Fruit fly (Drosophila melanogaster) whole organism, embryonic: ENCODE measurements around the gene OtopLc.
A peak's percentile ranks its signal among the peaks of the same experiment; 100 is the strongest.

Experiments used
- Atf3 ChIP-seq: fragments of 200-800 bp; sonication (Bioruptor generic); optimal IDR thresholded peaks from 3 replicates; lab custom pipeline; 2016; ENCODE audit warnings: missing biosample characterization, missing genetic modification characterization
- CG10543 ChIP-seq: fragments of 200-800 bp; sonication (Bioruptor generic); optimal IDR thresholded peaks from 3 replicates; lab custom pipeline; 2017; ENCODE audit warnings: missing biosample characterization, mild to moderate bottlenecking, missing genetic modification characterization, moderate library complexity
- CG12219 ChIP-seq: fragments of 200-800 bp; sonication (Bioruptor generic); optimal IDR thresholded peaks from 3 replicates; lab custom pipeline; 2018; ENCODE audit warnings: missing biosample characterization, mild to moderate bottlenecking, missing genetic modification characterization
- CG12942 ChIP-seq: fragments of 200-800 bp; sonication (Bioruptor generic); optimal IDR thresholded peaks from 3 replicates; lab custom pipeline; 2016; ENCODE audit warnings: missing biosample characterization, missing genetic modification characterization
- CG17912 ChIP-seq: fragments of 200-800 bp; sonication (Bioruptor generic); optimal IDR thresholded peaks from 2 replicates; lab custom pipeline; 2018; ENCODE audit warnings: missing biosample characterization, mild to moderate bottlenecking, missing genetic modification characterization
- CG18599 ChIP-seq: fragments of 200-800 bp; sonication (Bioruptor generic); optimal IDR thresholded peaks from 3 replicates; lab custom pipeline; 2017; ENCODE audit warnings: missing biosample characterization, missing genetic modification characterization, mild to moderate bottlenecking, moderate library complexity, missing genetic modification reagents
- CG2120 ChIP-seq: fragments of 200-800 bp; sonication (Bioruptor generic); optimal IDR thresholded peaks from 3 replicates; lab custom pipeline; 2016; ENCODE audit warnings: missing biosample characterization, missing genetic modification characterization
- CG2889 ChIP-seq: fragments of 200-800 bp; sonication (Bioruptor generic); IDR thresholded peaks from 3 replicates; pipeline ENCODE4 v1.3.6; 2022; ENCODE audit warnings: missing biosample characterization, missing genetic modification characterization
- CG34224 ChIP-seq: fragments of 200-800 bp; sonication (Bioruptor generic); IDR thresholded peaks from 3 replicates; pipeline ENCODE4 v1.3.6; 2022; ENCODE audit warnings: missing biosample characterization, missing genetic modification characterization; ENCODE audit not compliant: partially characterized antibody
- CG4328 ChIP-seq: fragments of 200-800 bp; sonication (Bioruptor generic); optimal IDR thresholded peaks from 3 replicates; lab custom pipeline; 2017; ENCODE audit warnings: missing biosample characterization, missing genetic modification reagents, missing genetic modification characterization
- CG6175 ChIP-seq: fragments of 200-800 bp; sonication (Bioruptor generic); IDR thresholded peaks from 3 replicates; pipeline ENCODE4 v1.3.6; 2022; ENCODE audit warnings: missing biosample characterization, missing genetic modification characterization
- CG6272 ChIP-seq: fragments of 200-800 bp; sonication (Bioruptor generic); IDR thresholded peaks from 2 replicates; pipeline ENCODE4 v1.3.6; 2022; ENCODE audit warnings: missing biosample characterization, missing genetic modification characterization
- CG6791 ChIP-seq: fragments of 200-800 bp; sonication (Bioruptor generic); IDR thresholded peaks from 3 replicates; pipeline ENCODE4 v1.3.6; 2022; ENCODE audit warnings: missing biosample characterization, missing genetic modification characterization; ENCODE audit not compliant: partially characterized antibody
- CG8089 ChIP-seq: fragments of 200-800 bp; sonication (Bioruptor generic); optimal IDR thresholded peaks from 3 replicates; lab custom pipeline; 2016; ENCODE audit warnings: missing biosample characterization, missing genetic modification characterization
- CG9727 ChIP-seq: fragments of 200-800 bp; sonication (Bioruptor generic); optimal IDR thresholded peaks from 3 replicates; lab custom pipeline; 2017; ENCODE audit warnings: missing biosample characterization, mild to moderate bottlenecking, missing genetic modification characterization
- CHES-1-like ChIP-seq: fragments of 200-800 bp; sonication (Bioruptor generic); optimal IDR thresholded peaks from 2 replicates; lab custom pipeline; 2016; ENCODE audit warnings: missing biosample characterization, missing genetic modification characterization
- D19A ChIP-seq: fragments of 200-800 bp; optimal IDR thresholded peaks from 3 replicates; lab custom pipeline; 2019; ENCODE audit warnings: missing biosample characterization, mild to moderate bottlenecking, missing genetic modification characterization, moderate library complexity
- Dbx ChIP-seq: fragments of 200-800 bp; sonication (Bioruptor generic); IDR thresholded peaks from 3 replicates; pipeline ENCODE4 v1.3.6; 2022; ENCODE audit warnings: missing biosample characterization, missing genetic modification characterization
- Dll ChIP-seq: fragments of 200-800 bp; sonication (Bioruptor generic); IDR thresholded peaks from 4 replicates; pipeline ENCODE4 v1.3.6; 2022; ENCODE audit warnings: missing biosample characterization, missing genetic modification characterization; ENCODE audit not compliant: partially characterized antibody
- Ets65A ChIP-seq: fragments of 200-800 bp; sonication (Bioruptor generic); peaks from one replicate; lab custom pipeline; 2016; ENCODE audit warnings: missing biosample characterization, missing genetic modification characterization
- Opbp ChIP-seq: fragments of 200-800 bp; sonication (Bioruptor generic); IDR thresholded peaks from 3 replicates; pipeline ENCODE4 v1.3.6; 2022; ENCODE audit warnings: missing biosample characterization, missing genetic modification characterization; ENCODE audit not compliant: partially characterized antibody
- Pdp1 ChIP-seq, 2 experiments: fragments of 200-800 bp; sonication (Bioruptor generic); optimal IDR thresholded peaks; 3 replicates each; lab custom pipeline; 2016; ENCODE audit warnings: missing biosample characterization in 2 of 2, missing genetic modification characterization in 2 of 2, mild to moderate bottlenecking in 1 of 2, moderate library complexity in 1 of 2
- Six4 ChIP-seq: fragments of 200-800 bp; sonication (Bioruptor generic); optimal IDR thresholded peaks from 2 replicates; lab custom pipeline; 2016; ENCODE audit warnings: missing biosample characterization, missing genetic modification characterization
- Stat92E ChIP-seq, 3 experiments: fragments of >200 bp in 2 of 3; fragments of 200-800 bp in 1 of 3; sonication (Bioruptor generic) in 1 of 3; optimal IDR thresholded peaks; 2 replicates each; lab custom pipeline; 2017 to 2019; ENCODE audit warnings: missing biosample characterization in 3 of 3, missing genetic modification characterization in 3 of 3, mild to moderate bottlenecking in 1 of 3, moderate library complexity in 1 of 3
- Xbp1 ChIP-seq: fragments of 200-800 bp; sonication (Bioruptor generic); optimal IDR thresholded peaks from 3 replicates; lab custom pipeline; 2016; ENCODE audit warnings: missing biosample characterization, mild to moderate bottlenecking, missing genetic modification characterization
- bowl ChIP-seq: fragments of 200-800 bp; sonication (Bioruptor generic); IDR thresholded peaks from 2 replicates; pipeline ENCODE4 v1.3.6; 2022; ENCODE audit warnings: missing biosample characterization, missing genetic modification characterization
- cas ChIP-seq: fragments of 200-800 bp; sonication (Bioruptor generic); IDR thresholded peaks from 2 replicates; pipeline ENCODE4 v1.3.6; 2022; ENCODE audit warnings: missing biosample characterization, missing genetic modification characterization
- caup ChIP-seq: fragments of 200-800 bp; sonication (Bioruptor generic); optimal IDR thresholded peaks from 3 replicates; lab custom pipeline; 2017; ENCODE audit warnings: missing biosample characterization, mild to moderate bottlenecking, missing genetic modification characterization, moderate library complexity; ENCODE audit not compliant: severe bottlenecking
- danr ChIP-seq: fragments of 200-800 bp; sonication (Bioruptor generic); IDR thresholded peaks from 2 replicates; pipeline ENCODE4 v1.3.6; 2022; ENCODE audit warnings: missing biosample characterization, missing genetic modification characterization
- inv ChIP-seq: fragments of 200-800 bp; sonication (Bioruptor generic); IDR thresholded peaks from 2 replicates; pipeline ENCODE4 v1.3.6; 2022; ENCODE audit warnings: missing biosample characterization, missing genetic modification characterization; ENCODE audit not compliant: partially characterized antibody
- jing ChIP-seq: fragments of 200-800 bp; sonication (Bioruptor generic); optimal IDR thresholded peaks from 2 replicates; lab custom pipeline; 2018; ENCODE audit warnings: missing biosample characterization, mild to moderate bottlenecking, missing genetic modification characterization
- ken ChIP-seq: fragments of 200-800 bp; sonication (Bioruptor generic); IDR thresholded peaks from 3 replicates; pipeline ENCODE4 v1.3.6; 2022; ENCODE audit warnings: missing biosample characterization, missing genetic modification characterization
- lola ChIP-seq, 3 experiments: fragments of >200 bp in 2 of 3; fragments of 200-800 bp in 1 of 3; sonication (Bioruptor generic) in 1 of 3; optimal IDR thresholded peaks; 2 replicates each; lab custom pipeline; 2017 to 2019; ENCODE audit warnings: missing biosample characterization in 3 of 3, missing genetic modification characterization in 3 of 3, mild to moderate bottlenecking in 1 of 3, moderate library complexity in 1 of 3
- lov ChIP-seq, 2 experiments: fragments of 200-800 bp in 1 of 2; fragments of >200 bp in 1 of 2; sonication (Bioruptor generic) in 1 of 2; IDR thresholded peaks in 1 of 2; optimal IDR thresholded peaks in 1 of 2; 2 replicates in 1 of 2; 3 replicates in 1 of 2; pipeline versions ENCODE4 v1.3.6 to Lab custom; 2017 to 2022; ENCODE audit warnings: missing biosample characterization in 1 of 2, missing genetic modification characterization in 1 of 2
- mld ChIP-seq: fragments of 200-800 bp; sonication (Bioruptor generic); IDR thresholded peaks from 3 replicates; pipeline ENCODE4 v1.3.6; 2022; ENCODE audit warnings: missing biosample characterization, missing genetic modification characterization; ENCODE audit not compliant: partially characterized antibody
- oc ChIP-seq: fragments of 200-800 bp; sonication (Bioruptor generic); optimal IDR thresholded peaks from 2 replicates; lab custom pipeline; 2018; ENCODE audit warnings: missing biosample characterization, mild to moderate bottlenecking, missing genetic modification characterization, moderate library complexity
- odd ChIP-seq: fragments of 200-800 bp; sonication (Bioruptor generic); optimal IDR thresholded peaks from 2 replicates; lab custom pipeline; 2017; ENCODE audit warnings: missing biosample characterization, mild to moderate bottlenecking, missing genetic modification characterization
- pan ChIP-seq, 4 experiments: fragments of >200 bp in 3 of 4; fragments of 200-800 bp in 1 of 4; sonication (Bioruptor generic) in 1 of 4; optimal IDR thresholded peaks in 3 of 4; IDR thresholded peaks in 1 of 4; 2 replicates each; pipeline versions ENCODE4 v1.3.6 to Lab custom; 2017 to 2022; ENCODE audit warnings: missing biosample characterization in 2 of 4, missing genetic modification characterization in 2 of 4, mixed read lengths in 1 of 4
- pfk ChIP-seq: fragments of 200-800 bp; sonication (Bioruptor generic); optimal IDR thresholded peaks from 2 replicates; lab custom pipeline; 2018; ENCODE audit warnings: missing biosample characterization, mild to moderate bottlenecking, missing genetic modification characterization, moderate library complexity
- psq ChIP-seq: fragments of 200-800 bp; sonication (Bioruptor generic); optimal IDR thresholded peaks from 2 replicates; lab custom pipeline; 2017; ENCODE audit warnings: missing biosample characterization, missing genetic modification characterization
- sc ChIP-seq, 3 experiments: fragments of >200 bp in 2 of 3; fragments of 200-800 bp in 1 of 3; sonication (Bioruptor generic) in 1 of 3; optimal IDR thresholded peaks; 2 replicates in 2 of 3; 3 replicates in 1 of 3; lab custom pipeline; 2017; ENCODE audit warnings: mild to moderate bottlenecking in 1 of 3, missing biosample characterization in 1 of 3, missing genetic modification characterization in 1 of 3, missing genetic modification reagents in 1 of 3
- sens ChIP-seq: fragments of 200-800 bp; sonication (Bioruptor generic); peaks from one replicate; lab custom pipeline; 2016; ENCODE audit warnings: missing biosample characterization, missing genetic modification characterization
- tap ChIP-seq: fragments of 200-800 bp; optimal IDR thresholded peaks from 3 replicates; lab custom pipeline; 2019; ENCODE audit warnings: missing biosample characterization, mild to moderate bottlenecking, missing genetic modification characterization, moderate library complexity
- tgo ChIP-seq: fragments of 200-800 bp; sonication (Bioruptor generic); IDR thresholded peaks from 3 replicates; pipeline ENCODE4 v1.3.6; 2022; ENCODE audit warnings: missing biosample characterization, missing genetic modification characterization
- tll ChIP-seq, 2 experiments: fragments of 200-800 bp in 1 of 2; fragments of >200 bp in 1 of 2; sonication (Bioruptor generic) in 1 of 2; optimal IDR thresholded peaks; 2 replicates each; lab custom pipeline; 2017 to 2019; ENCODE audit warnings: missing biosample characterization in 2 of 2, missing genetic modification characterization in 2 of 2, mild to moderate bottlenecking in 1 of 2, moderate library complexity in 1 of 2
- yki ChIP-seq: fragments of >200 bp; optimal IDR thresholded peaks from 3 replicates; lab custom pipeline; 2018
- z ChIP-seq: fragments of 200-800 bp; sonication (Bioruptor generic); IDR thresholded peaks from 3 replicates; pipeline ENCODE4 v1.3.6; 2022; ENCODE audit warnings: missing biosample characterization, missing genetic modification characterization
- zfh2 ChIP-seq: fragments of 200-800 bp; sonication (Bioruptor generic); optimal IDR thresholded peaks from 2 replicates; lab custom pipeline; 2016; ENCODE audit warnings: missing biosample characterization, missing genetic modification characterization

Gene OtopLc

DNA sequence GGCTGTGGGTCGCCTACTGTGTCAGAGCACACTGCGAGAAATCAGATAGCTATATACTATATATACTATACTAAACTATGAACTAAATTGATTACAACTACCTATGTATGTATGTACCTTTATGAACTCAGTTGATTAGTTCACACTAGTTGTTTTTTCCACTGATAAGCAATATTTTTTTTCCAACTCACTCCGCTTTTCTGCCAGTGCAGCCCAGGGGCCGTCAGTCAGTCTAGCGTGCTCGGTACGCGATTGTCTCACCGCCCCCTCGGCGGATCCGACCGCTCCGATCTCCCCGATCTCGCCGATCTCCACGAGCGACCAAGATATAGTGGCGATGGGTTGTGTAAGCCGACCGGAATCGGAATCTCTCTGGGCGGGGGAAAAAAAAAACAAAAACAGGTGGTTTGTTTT, 43.2 kb upstream of the OtopLc start (continued):
- TF ChIP-seq CG6791 (GFP tag; lab: Robert Waterston, UW) (no peak), Opbp (no peak), sens (peak; percentile 93), CG17912 (GFP tag; lab: Kevin White, UChicago) (no peak), oc (tag; lab: Kevin White, UChicago) (peak; percentile 39), Dbx (GFP tag; lab: Robert Waterston, UW) (peak; percentile 93), CG4328 (GFP tag; lab: Kevin White, UChicago) (peak; percentile 69), bowl (GFP tag; lab: Robert Waterston, UW) (peak; percentile 39; the same call in 1 of the 2 replicates), psq (GFP tag; lab: Kevin White, UChicago) (no peak), CG2889 (peak; percentile 83), inv (GFP tag; lab: Robert Waterston, UW) (no peak), cas (GFP tag; lab: Robert Waterston, UW) (peak; percentile 84), CG8089 (GFP tag; lab: Kevin White, UChicago) (peak; percentile 13), tgo (peak; percentile 93), Stat92E (GFP tag; optimal IDR thresholded peaks at IDR 0.05; lab: Kevin White, UChicago) (no peak), CG12942 (peak; percentile 54), odd (peak; percentile 74), lola (GFP tag; optimal IDR thresholded peaks at IDR 0.05; lab: Kevin White, UChicago) (no peak), caup (peak; percentile 87), CG18599 (GFP tag; lab: Kevin White, UChicago) (peak; percentile 94), Dll (GFP tag; lab: Robert Waterston, UW) (no peak), CG34224 (no peak), CG2120 (GFP tag; lab: Kevin White, UChicago) (peak; percentile 87), jing (GFP tag; lab: Kevin White, UChicago) (peak; percentile 41), CHES-1-like (peak; percentile 27), CG9727 (GFP tag; lab: Kevin White, UChicago) (peak; percentile 78), mld (GFP tag; lab: Robert Waterston, UW) (no peak), Ets65A (GFP tag; lab: Kevin White, UChicago) (peak; percentile 84), Atf3 (GFP tag; lab: Kevin White, UChicago) (peak; percentile 22), pan (optimal IDR thresholded peaks at IDR 0.05; lab: Kevin White, UChicago) (no peak), pan (GFP tag; optimal IDR thresholded peaks at IDR 0.05 in 1 of 2, IDR thresholded peaks at IDR 0.05 in 1 of 2) (peak in 1 of 2 experiments; percentile 95), CG6175 (peak; percentile 89), zfh2 (GFP tag; lab: Kevin White, UChicago) (peak; percentile 47), CG10543 (GFP tag; lab: Kevin White, UChicago) (peak; percentile 89), danr (peak; percentile 85), D19A (tag; lab: Kevin White, UChicago) (peak; percentile 72), CG6272 (GFP tag; lab: Robert Waterston, UW) (peak; percentile 84), Xbp1 (GFP tag; lab: Kevin White, UChicago) (peak; percentile 76), z (GFP tag; lab: Robert Waterston, UW) (0 out of 3 replicates have a peak, but pooled peaks have one; percentile 49), sc (optimal IDR thresholded peaks at IDR 0.05; lab: Kevin White, UChicago) (no peak), sc (GFP tag; optimal IDR thresholded peaks at IDR 0.05; lab: Kevin White, UChicago) (no peak), Six4 (GFP tag; lab: Kevin White, UChicago) (peak; percentile 62), lov (optimal IDR thresholded peaks at IDR 0.05; lab: Kevin White, UChicago) (no peak), lov (GFP tag; IDR thresholded peaks at IDR 0.05; lab: Robert Waterston, UW) (peak; percentile 81; the same call in 2 of the 3 replicates), tap (peak; percentile 88), CG12219 (GFP tag; lab: Kevin White, UChicago) (peak; percentile 67), yki (lab: Kevin White, UChicago) (no peak), tll (GFP tag; optimal IDR thresholded peaks at IDR 0.05; lab: Kevin White, UChicago) (no peak), pfk (GFP tag; lab: Kevin White, UChicago) (no peak), ken (GFP tag; lab: Robert Waterston, UW) (peak; percentile 82), Pdp1 (GFP tag; optimal IDR thresholded peaks at IDR 0.05; lab: Kevin White, UChicago) (peak; percentile 85 to 90)
